Worm (Caenorhabditis elegans) whole organism, midembryonic: ENCODE results near the gene K02E11.4.
"Not testable (repeated sequence)": the region's sequence is repeated elsewhere in the genome, so short reads cannot be mapped to it uniquely, and the experiment has no call there.

Experiments used
- T22C8.4 ChIP-seq: fragments of 200-800 bp; sonication (Bioruptor generic); IDR thresholded peaks from 2 replicates; pipeline ENCODE4 v1.3.6; 2022; ENCODE audit warnings: missing genetic modification characterization, missing compliant biosample characterization
- cog-1 ChIP-seq: sonication (generic microtip); optimal IDR thresholded peaks from 2 replicates; lab custom pipeline; 2016; ENCODE audit warnings: missing genetic modification characterization, missing compliant biosample characterization
- flt-1 ChIP-seq: fragments of 200-800 bp; sonication (Bioruptor generic); IDR thresholded peaks from 2 replicates; pipeline ENCODE4 v1.3.6; 2022; ENCODE audit warnings: missing genetic modification characterization, missing compliant biosample characterization
- klf-2 ChIP-seq: fragments of 200-800 bp; sonication (Bioruptor generic); conservative IDR thresholded peaks from 2 replicates; pipeline ENCODE4 v1.3.6; 2022; ENCODE audit warnings: missing genetic modification reagents, missing genetic modification characterization, missing compliant biosample characterization
- med-1 ChIP-seq: sonication (generic microtip); optimal IDR thresholded peaks from 2 replicates; lab custom pipeline; 2017; ENCODE audit warnings: missing genetic modification characterization, mild to moderate bottlenecking, missing compliant biosample characterization, antibody characterized with exemption, missing genetic modification reagents; ENCODE audit not compliant: insufficient read depth
- ref-1 ChIP-seq: fragments of 200-800 bp; sonication (Bioruptor generic); conservative IDR thresholded peaks from 2 replicates; pipeline ENCODE4 v1.3.6; 2022; ENCODE audit warnings: missing genetic modification reagents, missing genetic modification characterization, missing compliant biosample characterization
- tab-1 ChIP-seq: fragments of 200-800 bp; sonication (Bioruptor generic); IDR thresholded peaks from 2 replicates; pipeline ENCODE4 v1.3.6; 2022; ENCODE audit warnings: missing genetic modification characterization, missing compliant biosample characterization
- ztf-23 ChIP-seq: fragments of 200-800 bp; sonication (Bioruptor generic); IDR thresholded peaks from 2 replicates; pipeline ENCODE4 v1.3.6; 2022; ENCODE audit warnings: missing genetic modification reagents, missing genetic modification characterization, missing compliant biosample characterization
- ztf-29 ChIP-seq: fragments of 200-800 bp; sonication (Bioruptor generic); IDR thresholded peaks from 2 replicates; pipeline ENCODE4 v1.3.6; 2022; ENCODE audit warnings: missing genetic modification reagents, missing genetic modification characterization, missing compliant biosample characterization

K02E11.4 gene

DNA sequence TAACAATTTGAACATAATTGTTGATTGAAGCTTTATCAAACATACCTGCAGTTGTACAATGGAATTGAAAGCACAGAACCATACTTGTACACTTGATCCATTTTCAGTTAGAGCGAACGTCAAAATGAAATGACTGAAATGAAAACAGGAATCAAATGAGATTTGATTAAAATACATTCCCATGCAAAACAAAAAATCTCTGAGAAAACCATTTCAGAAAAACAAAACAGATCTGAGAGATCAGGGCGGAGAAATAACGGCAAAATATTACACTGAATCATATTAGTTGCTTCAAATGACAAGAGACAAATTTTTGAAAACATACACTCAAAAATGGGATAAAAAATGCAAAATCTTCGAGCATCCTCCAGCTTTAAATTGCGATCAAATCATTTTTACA, 31.9 kb upstream of the K02E11.4 start, which contains the start of gene srt-33:
Gene srt-33, minus strand, starts transcription at position 101 of the 400 bp plus-strand sequence.
- no peak for TF ChIP-seq T22C8.4 (GFP tag; lab: Robert Waterston, UW)
- TF ChIP-seq ztf-23 (GFP tag; lab: Robert Waterston, UW), result no peak
- TF ChIP-seq ztf-29 (GFP tag; lab: Robert Waterston, UW), result no peak
- no peak for TF ChIP-seq flt-1
- TF ChIP-seq cog-1, result no peak
- no peak for TF ChIP-seq ref-1
- no peak for TF ChIP-seq tab-1 (GFP tag; lab: Robert Waterston, UW)
- no peak for TF ChIP-seq klf-2 (GFP tag; lab: Robert Waterston, UW)
- TF ChIP-seq med-1 (GFP tag; lab: Kevin White, UChicago), result no peak

DNA sequence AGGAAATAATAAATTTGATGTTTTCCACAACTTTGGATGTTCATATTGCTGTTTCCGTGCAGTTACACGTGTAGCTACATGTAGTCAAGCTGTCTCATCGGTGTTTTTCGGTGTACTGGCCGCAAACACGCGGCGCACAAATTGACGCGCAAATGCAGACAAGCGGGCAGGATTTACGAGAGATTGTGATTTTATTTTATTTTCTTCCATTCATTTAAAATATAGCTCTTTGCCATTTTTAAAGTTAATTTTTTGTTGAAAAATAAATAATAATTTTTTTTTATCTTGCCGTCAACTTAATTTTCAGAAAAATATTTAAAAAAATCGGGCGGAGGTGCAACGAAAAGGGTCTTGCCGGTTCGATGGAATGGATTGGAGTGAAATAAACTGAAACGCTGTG, 26.3 kb upstream of the K02E11.4 start, which contains the start of gene F40G12.7:
Gene F40G12.7, plus strand, starts transcription at position 301 of the 400 bp plus-strand sequence.
- not testable (repeated sequence) for TF ChIP-seq cog-1; klf-2 (GFP tag; lab: Robert Waterston, UW); tab-1 (GFP tag; lab: Robert Waterston, UW)

DNA sequence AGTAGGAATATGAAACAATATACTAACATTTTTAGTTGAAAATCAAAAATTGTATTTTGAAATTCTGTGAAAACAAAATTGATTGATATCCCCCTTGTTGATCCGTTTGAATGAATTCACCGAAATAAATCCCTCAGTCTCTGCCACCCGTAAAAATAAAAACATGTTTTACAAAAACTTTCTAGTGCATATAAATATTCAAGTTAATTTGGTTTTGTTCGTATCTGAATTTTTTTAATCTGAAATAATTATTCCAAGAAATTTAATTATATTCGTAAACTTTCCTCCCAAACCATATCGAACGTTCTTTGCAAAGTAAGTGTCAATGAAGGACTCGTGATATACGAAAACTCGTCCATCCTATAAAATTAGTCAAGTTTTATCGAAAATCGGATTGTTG, 25.1 kb upstream of the K02E11.4 start, which contains the start of gene F40G12.6:
Gene F40G12.6, minus strand, starts transcription at position 101 of the 400 bp plus-strand sequence.
- TF ChIP-seq ztf-29 (GFP tag; lab: Robert Waterston, UW), result no peak
- TF ChIP-seq med-1 (GFP tag; lab: Kevin White, UChicago), result no peak
- no peak for TF ChIP-seq ref-1
- TF ChIP-seq cog-1, result no peak

DNA sequence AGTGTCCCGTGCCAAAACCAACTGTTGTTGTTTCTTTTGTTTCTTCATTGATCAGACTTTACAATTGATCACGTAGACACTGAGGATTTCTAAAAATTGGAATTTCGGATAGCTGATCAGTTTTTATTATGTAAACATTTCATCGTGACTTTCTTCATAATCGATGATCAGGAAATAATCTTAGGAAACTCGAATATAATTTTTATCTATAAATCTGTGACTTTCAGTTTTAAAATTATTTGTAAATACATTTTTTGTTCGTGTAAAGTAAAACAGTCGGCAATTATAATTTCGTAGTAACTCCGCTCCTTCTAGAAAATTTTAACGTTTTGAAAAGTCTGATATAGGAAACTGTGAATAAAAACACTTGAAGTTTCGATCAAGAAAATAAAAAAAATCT, 22.8 kb upstream of the K02E11.4 start, which contains the start of gene F40G12.5:
Gene F40G12.5, minus strand, starts transcription at position 101 of the 400 bp plus-strand sequence.
- no peak for TF ChIP-seq T22C8.4 (GFP tag; lab: Robert Waterston, UW)
- no peak for TF ChIP-seq flt-1
- TF ChIP-seq ref-1, result no peak
- TF ChIP-seq klf-2 (GFP tag; lab: Robert Waterston, UW), result no peak
- TF ChIP-seq med-1 (GFP tag; lab: Kevin White, UChicago), result no peak
- no peak for TF ChIP-seq ztf-23 (GFP tag; lab: Robert Waterston, UW)
- no peak for TF ChIP-seq tab-1 (GFP tag; lab: Robert Waterston, UW)
- TF ChIP-seq cog-1, result no peak
- no peak for TF ChIP-seq ztf-29 (GFP tag; lab: Robert Waterston, UW)

DNA sequence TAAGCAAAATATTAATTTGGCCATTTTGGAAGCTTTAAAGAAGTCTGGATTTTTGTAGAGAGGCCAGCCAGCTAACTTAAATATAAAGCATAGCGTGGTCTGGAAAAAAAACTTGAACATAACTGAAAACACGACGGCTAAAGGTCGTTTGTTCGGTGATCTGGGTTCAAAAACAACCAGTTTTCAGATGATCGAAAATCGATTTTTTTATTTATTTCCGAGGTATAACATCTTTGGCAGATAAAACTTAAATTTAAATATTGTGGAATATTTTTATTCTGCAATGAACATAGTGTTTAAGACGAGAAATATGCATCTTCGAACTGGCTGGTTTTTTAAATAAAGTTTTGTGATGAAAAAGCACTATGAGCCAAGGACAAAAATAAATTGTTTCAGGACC, 20.7 kb upstream of the K02E11.4 start, which contains the start of gene F40G12.4:
Gene F40G12.4, minus strand, starts transcription at position 101 of the 400 bp plus-strand sequence.
- no peak for TF ChIP-seq ref-1
- TF ChIP-seq tab-1 (GFP tag; lab: Robert Waterston, UW), result no peak
- no peak for TF ChIP-seq flt-1
- TF ChIP-seq ztf-23 (GFP tag; lab: Robert Waterston, UW), result no peak
- TF ChIP-seq cog-1, result no peak
- TF ChIP-seq ztf-29 (GFP tag; lab: Robert Waterston, UW), result no peak
- TF ChIP-seq klf-2 (GFP tag; lab: Robert Waterston, UW), result no peak
- TF ChIP-seq med-1 (GFP tag; lab: Kevin White, UChicago), result no peak
- no peak for TF ChIP-seq T22C8.4 (GFP tag; lab: Robert Waterston, UW)

DNA sequence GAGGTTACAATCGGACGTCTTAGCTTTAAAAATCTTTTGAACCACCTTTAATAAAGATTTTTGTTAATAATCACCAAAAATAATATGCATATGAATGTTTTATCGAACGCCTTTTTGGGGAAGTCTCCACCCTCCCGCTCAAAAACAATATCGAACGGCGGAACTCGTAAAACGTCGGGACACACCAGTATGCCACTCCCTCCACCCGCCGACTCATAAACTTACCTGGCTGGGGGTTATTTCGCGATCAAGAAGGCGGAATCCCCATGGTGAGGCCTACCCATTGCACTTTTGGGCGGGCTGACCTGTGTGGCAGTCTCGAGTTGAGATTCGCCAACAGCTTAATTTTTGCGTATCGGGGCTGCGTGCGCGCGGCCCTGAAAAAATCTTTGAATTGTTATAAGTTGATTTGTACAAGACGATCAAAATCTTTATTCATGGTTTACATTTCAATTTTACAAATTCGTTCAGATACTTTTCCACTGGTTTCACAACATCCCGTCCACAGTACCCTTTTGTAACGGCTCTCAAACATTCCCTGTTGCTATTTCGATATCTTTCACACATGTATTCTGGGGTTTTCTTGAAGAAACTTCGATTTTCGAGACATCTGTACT, 19.5 kb upstream of the K02E11.4 start:
- TF ChIP-seq tab-1 (GFP tag; lab: Robert Waterston, UW) (no peak), flt-1 (no peak), klf-2 (GFP tag; lab: Robert Waterston, UW) (no peak), ztf-29 (GFP tag; lab: Robert Waterston, UW) (no peak), T22C8.4 (GFP tag; lab: Robert Waterston, UW) (no peak), med-1 (GFP tag; lab: Kevin White, UChicago) (no peak), cog-1 (no peak)

DNA sequence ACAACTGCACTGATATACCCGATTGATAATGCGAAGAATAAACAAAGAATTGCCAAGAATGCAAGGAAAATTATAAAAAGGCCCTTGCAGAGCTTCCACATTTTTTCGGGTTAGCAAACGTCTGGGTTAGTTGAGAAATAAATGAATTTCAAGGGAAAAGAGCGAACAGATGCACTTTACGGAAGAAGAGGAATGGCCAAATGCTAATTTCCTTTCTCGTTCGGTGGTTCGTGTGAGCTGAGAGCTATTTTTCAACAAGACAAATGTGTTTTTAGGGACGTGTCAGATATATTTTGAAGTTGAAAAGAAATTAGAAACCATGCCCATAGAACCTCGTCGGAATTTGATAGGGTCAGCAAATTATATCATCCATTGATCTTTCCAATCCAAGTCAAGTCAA, 12.9 kb upstream of the K02E11.4 start, which contains the start of gene F40G12.2:
Gene F40G12.2, minus strand, starts transcription at position 101 of the 400 bp plus-strand sequence.
- no peak for TF ChIP-seq cog-1

DNA sequence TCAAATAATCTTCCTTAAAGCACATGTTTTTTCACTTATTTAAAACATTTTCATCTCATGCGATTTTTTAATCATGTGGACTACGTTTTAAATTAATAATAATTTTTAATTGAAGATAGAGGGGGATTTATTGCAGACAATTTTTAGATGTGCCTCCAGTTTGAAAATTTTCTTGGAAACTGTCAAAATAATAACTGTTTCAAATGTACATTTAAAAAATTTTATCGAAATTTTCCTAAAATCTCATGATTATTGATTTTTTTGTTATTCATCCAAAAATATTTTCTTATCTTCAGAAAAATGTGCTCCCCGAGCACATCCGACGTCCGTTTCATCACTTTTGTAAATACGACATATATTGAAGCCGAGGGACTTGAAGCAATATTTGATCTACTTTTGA, 8.9 kb upstream of the K02E11.4 start, which contains the start of gene sre-8:
Gene sre-8, plus strand, starts transcription at position 301 of the 400 bp plus-strand sequence.
- TF ChIP-seq ztf-23 (GFP tag; lab: Robert Waterston, UW) (no peak), ztf-29 (GFP tag; lab: Robert Waterston, UW) (no peak), klf-2 (GFP tag; lab: Robert Waterston, UW) (no peak), flt-1 (no peak), ref-1 (no peak), tab-1 (GFP tag; lab: Robert Waterston, UW) (no peak), med-1 (GFP tag; lab: Kevin White, UChicago) (no peak), T22C8.4 (GFP tag; lab: Robert Waterston, UW) (no peak), cog-1 (no peak)

DNA sequence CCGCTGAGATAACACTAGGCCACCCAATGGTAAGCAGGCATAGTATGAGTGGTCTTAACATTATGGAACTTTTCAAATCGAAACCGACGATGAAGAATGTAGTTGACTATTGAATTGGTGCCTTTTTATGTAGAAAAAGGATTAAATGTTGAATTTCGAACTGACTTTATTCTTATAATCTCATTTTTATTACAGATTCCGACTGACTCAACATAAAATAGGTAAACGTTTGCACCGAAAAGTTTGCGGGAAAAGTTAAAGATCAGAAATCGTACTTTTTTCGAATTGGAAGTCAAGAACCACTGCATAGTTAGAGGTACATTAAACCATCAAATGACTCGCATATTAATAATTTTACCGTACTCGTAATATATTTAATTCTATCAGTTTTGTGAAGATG, 6.3 kb upstream of the K02E11.4 start, which contains the start of gene K02E11.7:
Gene K02E11.7, minus strand, starts transcription at position 101 of the 400 bp plus-strand sequence.
- TF ChIP-seq T22C8.4 (GFP tag; lab: Robert Waterston, UW) (no peak), klf-2 (GFP tag; lab: Robert Waterston, UW) (no peak), ref-1 (no peak), ztf-23 (GFP tag; lab: Robert Waterston, UW) (no peak), cog-1 (no peak), ztf-29 (GFP tag; lab: Robert Waterston, UW) (no peak), flt-1 (no peak), med-1 (GFP tag; lab: Kevin White, UChicago) (no peak), tab-1 (GFP tag; lab: Robert Waterston, UW) (no peak)

DNA sequence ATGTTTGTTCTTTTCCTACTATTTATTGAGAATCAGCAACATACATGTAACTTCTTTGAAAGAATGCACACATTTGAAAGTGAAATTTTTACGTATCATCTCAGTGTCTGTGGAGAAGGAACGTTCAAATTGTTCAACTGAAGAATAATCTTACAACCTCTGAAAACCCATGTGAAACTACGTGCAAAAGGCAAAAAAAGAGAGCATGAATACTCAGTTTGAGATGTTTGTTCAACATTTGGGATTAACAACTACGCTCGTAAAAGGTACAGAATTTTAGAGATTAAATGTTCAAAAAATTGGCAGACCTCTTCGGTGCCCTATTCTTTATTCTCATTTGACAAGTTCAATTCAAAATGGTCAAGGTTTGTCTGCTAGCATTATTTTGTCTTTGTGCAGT, 4.1 kb upstream of the K02E11.4 start, which contains the start of gene K02E11.5:
Gene K02E11.5, plus strand, starts transcription at position 301 of the 400 bp plus-strand sequence.
- TF ChIP-seq klf-2 (GFP tag; lab: Robert Waterston, UW), result no peak
- TF ChIP-seq T22C8.4 (GFP tag; lab: Robert Waterston, UW), result no peak
- TF ChIP-seq tab-1 (GFP tag; lab: Robert Waterston, UW), result no peak
- no peak for TF ChIP-seq ref-1
- no peak for TF ChIP-seq ztf-29 (GFP tag; lab: Robert Waterston, UW)
- TF ChIP-seq cog-1, result no peak
- TF ChIP-seq ztf-23 (GFP tag; lab: Robert Waterston, UW), result no peak
